Worm (Caenorhabditis elegans) whole organism, midembryonic: Measurements from ENCODE around the gene ins-34.

Source experiments
- cog-1 ChIP-seq: sonication (generic microtip); optimal IDR thresholded peaks from 2 replicates; lab custom pipeline; 2016; ENCODE audit warnings: missing genetic modification characterization, missing compliant biosample characterization
- flt-1 ChIP-seq: fragments of 200-800 bp; sonication (Bioruptor generic); IDR thresholded peaks from 2 replicates; pipeline ENCODE4 v1.3.6; 2022; ENCODE audit warnings: missing genetic modification characterization, missing compliant biosample characterization
- klf-2 ChIP-seq: fragments of 200-800 bp; sonication (Bioruptor generic); conservative IDR thresholded peaks from 2 replicates; pipeline ENCODE4 v1.3.6; 2022; ENCODE audit warnings: missing genetic modification reagents, missing genetic modification characterization, missing compliant biosample characterization
- ref-1 ChIP-seq: fragments of 200-800 bp; sonication (Bioruptor generic); conservative IDR thresholded peaks from 2 replicates; pipeline ENCODE4 v1.3.6; 2022; ENCODE audit warnings: missing genetic modification reagents, missing genetic modification characterization, missing compliant biosample characterization
- tab-1 ChIP-seq: fragments of 200-800 bp; sonication (Bioruptor generic); IDR thresholded peaks from 2 replicates; pipeline ENCODE4 v1.3.6; 2022; ENCODE audit warnings: missing genetic modification characterization, missing compliant biosample characterization
- ztf-23 ChIP-seq: fragments of 200-800 bp; sonication (Bioruptor generic); IDR thresholded peaks from 2 replicates; pipeline ENCODE4 v1.3.6; 2022; ENCODE audit warnings: missing genetic modification reagents, missing genetic modification characterization, missing compliant biosample characterization

DNA sequence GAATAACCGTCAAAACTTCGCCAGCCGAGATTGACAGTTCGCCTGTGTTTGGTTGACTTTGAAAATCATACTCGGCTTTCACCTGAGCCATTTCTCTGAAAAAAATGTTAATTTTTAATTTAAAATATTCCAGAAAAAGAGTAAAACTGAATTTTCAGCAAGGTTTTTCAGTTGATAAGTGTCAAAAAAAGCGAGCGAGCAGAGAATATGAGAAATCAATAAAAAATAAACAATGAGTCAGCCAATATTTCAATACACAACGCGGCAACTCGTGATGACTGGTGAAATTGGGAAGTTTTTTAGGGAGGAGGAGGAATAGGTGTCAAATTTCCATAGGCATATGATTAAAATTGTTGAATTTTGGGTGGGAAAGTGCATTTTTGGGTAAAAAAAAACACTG lies 36.6 kb upstream of the ins-34 start, which contains the start of gene lst-4:
- no peak for TF ChIP-seq flt-1
- TF ChIP-seq cog-1 (tag; lab: Kevin White, UChicago) = no peak
- TF ChIP-seq ztf-23 = no peak
- no peak for TF ChIP-seq tab-1
- TF ChIP-seq ref-1 (GFP tag; lab: Robert Waterston, UW) = no peak
- TF ChIP-seq klf-2 = no peak
